Fruit fly (Drosophila melanogaster): ENCODE data around the gene CG7148.

Gene CG7148

DNA sequence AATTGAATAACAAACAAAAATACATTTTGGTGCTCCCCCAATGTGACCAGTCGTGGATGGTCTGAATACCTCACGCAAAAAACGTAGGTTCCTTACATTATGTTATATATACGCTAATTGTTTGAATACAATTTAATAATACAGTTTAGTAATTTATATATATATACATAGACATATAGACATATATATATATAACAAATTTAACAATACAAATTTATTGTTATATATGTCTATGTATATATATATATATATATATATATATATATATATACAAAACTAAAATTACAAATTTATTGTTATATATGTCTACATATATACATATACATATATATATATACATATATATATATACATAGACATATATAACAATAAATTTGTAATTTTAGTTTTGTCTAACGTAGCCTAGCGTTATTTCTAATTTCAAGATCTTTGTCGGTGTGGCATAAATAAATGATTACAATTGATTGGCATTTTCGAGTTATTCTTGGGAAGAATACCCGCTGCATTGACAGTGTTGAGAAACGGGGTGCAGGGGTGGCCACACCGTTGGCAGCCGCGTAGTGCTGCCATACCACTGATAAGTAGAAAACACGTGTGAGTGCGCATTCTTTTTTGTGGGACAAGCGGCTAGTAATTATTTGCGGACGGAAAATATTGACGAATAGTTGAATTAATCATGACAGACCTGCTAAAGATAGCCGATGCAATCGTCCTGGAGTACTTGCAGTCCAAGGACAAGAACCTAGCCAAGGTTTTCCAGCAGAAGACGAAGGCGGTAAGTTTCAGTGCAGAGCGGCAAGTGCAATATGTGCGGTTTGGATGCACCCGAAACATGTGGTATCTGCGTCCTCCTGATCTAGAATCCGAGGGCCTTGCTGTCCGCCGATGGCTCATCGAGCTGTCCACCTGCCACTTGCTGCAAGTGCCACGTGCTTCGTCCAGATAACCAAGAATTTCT, at the start of gene CG7148, which contains the start of gene Nopp140 (continued):
- TF ChIP-seq en (GFP tag; optimal IDR thresholded peaks at IDR 0.05) = no peak
- peak; percentile 47 for TF ChIP-seq HHEX (GFP tag; optimal IDR thresholded peaks at IDR 0.05)
- TF ChIP-seq CHES-1-like (GFP tag; optimal IDR thresholded peaks at IDR 0.05) = peak; percentile 59
- peak; percentile 34 for TF ChIP-seq CG18011 (GFP tag; optimal IDR thresholded peaks at IDR 0.05)
- no peak for TF ChIP-seq CG15011 (GFP tag; optimal IDR thresholded peaks at IDR 0.05)
- TF ChIP-seq sc (optimal IDR thresholded peaks at IDR 0.05) = no peak
- TF ChIP-seq sc (GFP tag; optimal IDR thresholded peaks at IDR 0.05) = no peak
- TF ChIP-seq CG7357 (GFP tag; IDR thresholded peaks at IDR 0.05) = 0 out of 3 replicates have a peak, but pooled peaks have one; percentile 15
- TF ChIP-seq ttk (GFP tag; IDR thresholded peaks at IDR 0.05) = peak; percentile 51; the same call in 1 of the 2 replicates
- no peak for TF ChIP-seq pita (GFP tag; optimal IDR thresholded peaks at IDR 0.05)
- no peak for TF ChIP-seq run (tag; optimal IDR thresholded peaks at IDR 0.05)
- no peak for TF ChIP-seq lov (optimal IDR thresholded peaks at IDR 0.05)
- TF ChIP-seq lov (GFP tag; IDR thresholded peaks at IDR 0.05) = peak; percentile 54; the same call in 1 of the 3 replicates
- TF ChIP-seq CG12659 (GFP tag; optimal IDR thresholded peaks at IDR 0.05) = peak; percentile 78
- TF ChIP-seq dpn (GFP tag; optimal IDR thresholded peaks at IDR 0.05) = peak; percentile 62 to 70
- peak; percentile 3; the same call in 1 of the 2 replicates for TF ChIP-seq Ravus (GFP tag; IDR thresholded peaks at IDR 0.05)
- TF ChIP-seq CG4360 (GFP tag; IDR thresholded peaks at IDR 0.05) = peak; percentile 7; the same call in 1 of the 2 replicates
- TF ChIP-seq CG43689 (GFP tag; IDR thresholded peaks at IDR 0.05) = peak; percentile 17; the same call in 1 of the 2 replicates
- no peak for TF ChIP-seq CTCF (GFP tag; optimal IDR thresholded peaks at IDR 0.05)
- peak; percentile 78 for TF ChIP-seq CG17912 (GFP tag; optimal IDR thresholded peaks at IDR 0.05)
- TF ChIP-seq Taf1 (GFP tag; IDR thresholded peaks at IDR 0.05) = peak; percentile 27; the same call in 1 of the 2 replicates
- peak; percentile 50 for TF ChIP-seq CG4282 (GFP tag; optimal IDR thresholded peaks at IDR 0.05)
- TF ChIP-seq Stat92E (GFP tag; optimal IDR thresholded peaks at IDR 0.05) = no peak
- TF ChIP-seq fd3F (GFP tag; optimal IDR thresholded peaks at IDR 0.05) = peak; percentile 54
- TF ChIP-seq pros (GFP tag; optimal IDR thresholded peaks at IDR 0.05) = no peak
- TF ChIP-seq CG3281 (GFP tag; optimal IDR thresholded peaks at IDR 0.05) = peak; percentile 55
- TF ChIP-seq CG4328 (GFP tag; optimal IDR thresholded peaks at IDR 0.05) = peak; percentile 1
- no peak for TF ChIP-seq Gsc (GFP tag; IDR thresholded peaks at IDR 0.05)
- peak; percentile 63 for TF ChIP-seq CG7839 (tag; optimal IDR thresholded peaks at IDR 0.05)
- peak; percentile 61 for TF ChIP-seq CoRest (tag; optimal IDR thresholded peaks at IDR 0.05)
- peak; percentile 61 for TF ChIP-seq bcd (GFP tag; optimal IDR thresholded peaks at IDR 0.05)
- peak; percentile 63 for TF ChIP-seq CG10209 (GFP tag; optimal IDR thresholded peaks at IDR 0.05)
- TF ChIP-seq CG10979 (tag; optimal IDR thresholded peaks at IDR 0.05) = peak; percentile 20
- TF ChIP-seq gem (tag; optimal IDR thresholded peaks at IDR 0.05) = peak; percentile 72
- TF ChIP-seq CG2875 (GFP tag; optimal IDR thresholded peaks at IDR 0.05) = peak; percentile 39
- TF ChIP-seq slou (GFP tag; optimal IDR thresholded peaks at IDR 0.05) = peak; percentile 55
- peak; percentile 97 for TF ChIP-seq Max (GFP tag; optimal IDR thresholded peaks at IDR 0.05)
- TF ChIP-seq CG3726 (GFP tag; IDR thresholded peaks at IDR 0.05) = no peak
- no peak for TF ChIP-seq Oaz (GFP tag; IDR thresholded peaks at IDR 0.05)
- peak; percentile 54 for TF ChIP-seq Mad (GFP tag; optimal IDR thresholded peaks at IDR 0.05)
- TF ChIP-seq Blimp-1 (GFP tag; optimal IDR thresholded peaks at IDR 0.05) = no peak
- no peak for TF ChIP-seq Doc2 (GFP tag; IDR thresholded peaks at IDR 0.05)
- TF ChIP-seq Lim3 (GFP tag; IDR thresholded peaks at IDR 0.05) = no peak
- TF ChIP-seq br (optimal IDR thresholded peaks at IDR 0.05) = no peak
- peak; percentile 82 for TF ChIP-seq MBD-R2 (GFP tag; IDR thresholded peaks at IDR 0.05)
- TF ChIP-seq Jarid2 (GFP tag; optimal IDR thresholded peaks at IDR 0.05) = no peak
- TF ChIP-seq CG13123 (GFP tag; optimal IDR thresholded peaks at IDR 0.05) = peak; percentile 9
- no peak for TF ChIP-seq ac (GFP tag; optimal IDR thresholded peaks at IDR 0.05)
- no peak for TF ChIP-seq CG6791 (GFP tag; IDR thresholded peaks at IDR 0.05; ENCODE audit: partially characterized antibody)
